Worm (Caenorhabditis elegans): ENCODE data around the gene mtm-5.

mtm-5 gene

ce11 chrX:5262033-5262432 lies 18.8 kb upstream of the mtm-5 start:
- no peak for TF ChIP-seq mls-2 (tag; optimal IDR thresholded peaks at IDR 0.05)
- TF ChIP-seq sem-2 (GFP tag; optimal IDR thresholded peaks at IDR 0.05) = no peak
- TF ChIP-seq nhr-76 (tag; optimal IDR thresholded peaks at IDR 0.05) = no peak
- TF ChIP-seq mep-1 (tag; optimal IDR thresholded peaks at IDR 0.05) = no peak
- TF ChIP-seq cnd-1 (tag; optimal IDR thresholded peaks at IDR 0.05) = no peak
- no peak for TF ChIP-seq drap-1 (GFP tag; optimal IDR thresholded peaks at IDR 0.05)
- TF ChIP-seq ham-2 (GFP tag; optimal IDR thresholded peaks at IDR 0.05) = no peak
- no peak for TF ChIP-seq unc-62 (GFP tag; optimal IDR thresholded peaks at IDR 0.05)
- TF ChIP-seq bed-3 (GFP tag; optimal IDR thresholded peaks at IDR 0.05) = no peak
- no peak for TF ChIP-seq flh-1 (GFP tag; optimal IDR thresholded peaks at IDR 0.05)
- TF ChIP-seq unc-120 (tag; optimal IDR thresholded peaks at IDR 0.05; ENCODE audit: poor library complexity, severe bottlenecking) = no peak
- TF ChIP-seq lin-32 (GFP tag; optimal IDR thresholded peaks at IDR 0.05) = no peak
- TF ChIP-seq elt-1 (tag; optimal IDR thresholded peaks at IDR 0.05; ENCODE audit: borderline replicate concordance, insufficient read depth) = no peak
- no peak for TF ChIP-seq ceh-39 (tag; optimal IDR thresholded peaks at IDR 0.05)
- TF ChIP-seq ces-1 (GFP tag; optimal IDR thresholded peaks at IDR 0.05) = no peak
- TF ChIP-seq lsy-2 (tag; optimal IDR thresholded peaks at IDR 0.05) = no peak
- TF ChIP-seq nhr-2 (tag; optimal IDR thresholded peaks at IDR 0.05) = no peak
- TF ChIP-seq zip-8 (tag; optimal IDR thresholded peaks at IDR 0.05) = no peak
- TF ChIP-seq unc-39 (tag; optimal IDR thresholded peaks at IDR 0.05) = no peak

DNA sequence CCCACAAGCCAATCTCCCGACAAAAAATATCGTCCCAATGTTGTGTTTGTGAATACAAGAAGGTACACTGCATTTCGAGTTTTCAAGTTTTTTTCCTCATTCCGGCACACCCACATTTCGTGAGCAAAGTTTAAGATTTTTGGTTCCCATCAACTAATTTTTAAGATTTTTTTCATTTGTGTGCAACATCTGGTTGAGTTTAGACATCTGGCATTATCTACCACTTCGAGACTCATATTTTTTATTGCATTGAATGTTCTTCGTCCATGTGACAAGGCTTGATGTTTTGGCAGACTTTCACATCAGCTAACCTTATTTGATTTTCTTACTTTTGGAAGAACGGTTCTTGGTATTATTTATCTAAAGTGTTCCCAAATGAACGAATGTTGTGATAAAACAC lies 17.2 kb upstream of the mtm-5 start:
- no peak for TF ChIP-seq pha-4 (tag; optimal IDR thresholded peaks at IDR 0.05)
- TF ChIP-seq unc-120 (tag; optimal IDR thresholded peaks at IDR 0.05; ENCODE audit: poor library complexity, severe bottlenecking) = no peak
- TF ChIP-seq elt-1 (tag; optimal IDR thresholded peaks at IDR 0.05; ENCODE audit: borderline replicate concordance, insufficient read depth) = no peak
- no peak for TF ChIP-seq flh-1 (GFP tag; optimal IDR thresholded peaks at IDR 0.05)
- no peak for TF ChIP-seq hlh-1 (tag; optimal IDR thresholded peaks at IDR 0.05)
- no peak for TF ChIP-seq sptf-1 (tag; optimal IDR thresholded peaks at IDR 0.05)
- no peak for TF ChIP-seq bed-3 (GFP tag; optimal IDR thresholded peaks at IDR 0.05)
- no peak for TF ChIP-seq tbx-8 (GFP tag; optimal IDR thresholded peaks at IDR 0.05)
- no peak for TF ChIP-seq elt-3 (tag; optimal IDR thresholded peaks at IDR 0.05)
- no peak for TF ChIP-seq nhr-237 (tag; optimal IDR thresholded peaks at IDR 0.05)
- no peak for TF ChIP-seq nhr-76 (tag; optimal IDR thresholded peaks at IDR 0.05)
- TF ChIP-seq ham-2 (GFP tag; optimal IDR thresholded peaks at IDR 0.05) = no peak
- no peak for TF ChIP-seq mep-1 (tag; optimal IDR thresholded peaks at IDR 0.05)
- TF ChIP-seq blmp-1 (tag; optimal IDR thresholded peaks at IDR 0.05) = no peak
- no peak for TF ChIP-seq nhr-12 (tag; optimal IDR thresholded peaks at IDR 0.05)
- no peak for TF ChIP-seq zip-8 (tag; optimal IDR thresholded peaks at IDR 0.05)
- TF ChIP-seq ceh-83 (GFP tag; optimal IDR thresholded peaks at IDR 0.05) = no peak

ce11 chrX:5256999-5257398 lies 13.8 kb upstream of the mtm-5 start, which contains the start of gene nspg-12:
TSS of gene nspg-12 (plus strand) at chrX:5257299.
- TF ChIP-seq tbx-8 (GFP tag; optimal IDR thresholded peaks at IDR 0.05) = no peak
- no peak for TF ChIP-seq sem-2 (GFP tag; optimal IDR thresholded peaks at IDR 0.05)
- TF ChIP-seq ztf-11 (tag; optimal IDR thresholded peaks at IDR 0.05) = no peak
- TF ChIP-seq zip-8 (tag; optimal IDR thresholded peaks at IDR 0.05) = no peak
- TF ChIP-seq elt-3 (tag; optimal IDR thresholded peaks at IDR 0.05) = no peak

DNA sequence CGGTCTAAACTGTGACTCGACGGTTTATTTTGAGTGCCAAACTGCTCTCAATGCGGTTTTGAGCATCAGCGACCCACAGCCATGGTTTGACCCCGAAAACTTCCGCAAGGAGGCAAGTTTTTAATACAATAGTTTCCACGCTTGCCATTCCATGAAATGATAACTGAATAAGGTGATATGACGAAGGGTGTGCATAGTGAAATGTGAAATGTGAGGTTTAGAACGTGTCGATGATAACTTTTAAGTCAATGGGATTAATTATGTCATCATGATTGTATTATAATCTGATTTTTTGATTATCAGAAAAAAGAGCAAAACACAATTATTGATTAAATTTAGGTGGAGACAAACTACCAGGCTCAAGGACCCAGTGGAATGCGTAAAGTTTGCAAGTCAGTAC lies 12.1 kb upstream of the mtm-5 start:
- TF ChIP-seq hlh-1 (tag; optimal IDR thresholded peaks at IDR 0.05) = no peak
- TF ChIP-seq drap-1 (GFP tag; optimal IDR thresholded peaks at IDR 0.05) = no peak
- TF ChIP-seq nhr-2 (tag; optimal IDR thresholded peaks at IDR 0.05) = no peak
- TF ChIP-seq tbx-8 (GFP tag; optimal IDR thresholded peaks at IDR 0.05) = no peak
- no peak for TF ChIP-seq ceh-83 (GFP tag; optimal IDR thresholded peaks at IDR 0.05)
- TF ChIP-seq flh-1 (GFP tag; optimal IDR thresholded peaks at IDR 0.05) = no peak
- TF ChIP-seq unc-39 (tag; optimal IDR thresholded peaks at IDR 0.05) = no peak

DNA sequence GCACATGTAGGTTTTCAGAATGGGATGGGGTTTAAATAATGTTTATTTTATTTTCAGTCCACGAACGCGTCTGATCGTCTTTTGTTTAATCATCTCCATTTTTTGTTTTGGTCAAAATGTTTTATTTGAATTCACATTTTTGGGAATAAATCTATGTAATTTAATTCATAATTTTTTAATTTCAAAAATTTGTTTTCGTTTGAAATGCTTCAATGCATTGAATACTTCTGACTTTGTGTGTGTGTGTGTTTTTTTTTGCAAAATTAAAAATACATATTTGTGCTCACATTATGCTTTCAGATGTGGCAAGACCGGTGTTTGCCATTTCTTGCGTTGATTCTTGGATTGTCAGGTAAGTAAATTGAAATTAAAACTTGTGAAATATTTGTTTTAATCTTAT lies 11.7 kb upstream of the mtm-5 start, which contains the start of gene nspg-13:
TSS of gene nspg-13 (plus strand) at position 301 of the 400 bp plus-strand sequence.
- no peak for TF ChIP-seq mab-5 (tag; optimal IDR thresholded peaks at IDR 0.05)
- no peak for TF ChIP-seq bed-3 (GFP tag; optimal IDR thresholded peaks at IDR 0.05)
- TF ChIP-seq pha-4 (tag; optimal IDR thresholded peaks at IDR 0.05) = no peak
- no peak for TF ChIP-seq mls-2 (tag; optimal IDR thresholded peaks at IDR 0.05)
- no peak for TF ChIP-seq lin-13 (tag; optimal IDR thresholded peaks at IDR 0.05)
- TF ChIP-seq ceh-39 (tag; optimal IDR thresholded peaks at IDR 0.05) = no peak
- TF ChIP-seq lin-32 (GFP tag; optimal IDR thresholded peaks at IDR 0.05) = no peak
- no peak for TF ChIP-seq unc-62 (GFP tag; optimal IDR thresholded peaks at IDR 0.05)
- no peak for TF ChIP-seq ces-1 (GFP tag; optimal IDR thresholded peaks at IDR 0.05)
- no peak for TF ChIP-seq M03D4.4 (tag; optimal IDR thresholded peaks at IDR 0.05)
- TF ChIP-seq ham-2 (GFP tag; optimal IDR thresholded peaks at IDR 0.05) = no peak
- TF ChIP-seq nhr-12 (tag; optimal IDR thresholded peaks at IDR 0.05) = no peak
- TF ChIP-seq sptf-1 (tag; optimal IDR thresholded peaks at IDR 0.05) = no peak
- no peak for TF ChIP-seq cnd-1 (tag; optimal IDR thresholded peaks at IDR 0.05)
- no peak for TF ChIP-seq nhr-237 (tag; optimal IDR thresholded peaks at IDR 0.05)
- TF ChIP-seq lsy-2 (tag; optimal IDR thresholded peaks at IDR 0.05) = no peak

All from whole organism, mixed stage, embryonic.